Worm (Caenorhabditis elegans) whole organism, L1 larva: Measurements from ENCODE around the gene F08F3.8.

Experiments
- ceh-8 ChIP-seq: fragments of 200-800 bp; sonication (Bioruptor generic); optimal IDR thresholded peaks from 2 replicates; lab custom pipeline; 2018; ENCODE audit warnings: mild to moderate bottlenecking, missing genetic modification characterization, moderate library complexity, missing compliant biosample characterization
- efl-1 ChIP-seq, 4 experiments: fragments of 150-350 bp; optimal IDR thresholded peaks in 3 of 4; peaks in 1 of 4; 1 replicate in 1 of 4; 2 replicates in 3 of 4; lab custom pipeline; 2014; ENCODE audit warnings: missing biosample characterization in 2 of 4, missing genetic modification characterization in 2 of 4, missing genetic modification reagents in 2 of 4
- egl-27 ChIP-seq, 2 experiments: fragments of 150-350 bp in 1 of 2; sonication (generic microtip); optimal IDR thresholded peaks; 3 replicates each; lab custom pipeline; 2017 to 2018; ENCODE audit warnings: missing biosample characterization in 2 of 2, missing genetic modification characterization in 2 of 2, missing genetic modification reagents in 2 of 2
- irx-1 ChIP-seq: sonication (generic microtip); optimal IDR thresholded peaks from 2 replicates; lab custom pipeline; 2016; ENCODE audit warnings: missing genetic modification characterization, missing compliant biosample characterization
- lin-39 ChIP-seq: fragments of 150-350 bp; optimal IDR thresholded peaks from 2 replicates; lab custom pipeline; 2014; ENCODE audit warnings: missing biosample characterization, missing genetic modification reagents, missing genetic modification characterization
- lsy-2 ChIP-seq, 2 experiments: fragments of 150-350 bp; optimal IDR thresholded peaks; 2 replicates each; lab custom pipeline; 2014; ENCODE audit warnings: missing biosample characterization in 2 of 2, missing genetic modification characterization in 2 of 2
- mdl-1 ChIP-seq, 2 experiments: fragments of 150-350 bp; optimal IDR thresholded peaks; 2 replicates each; lab custom pipeline; 2014 to 2017; ENCODE audit warnings: missing biosample characterization in 2 of 2, missing genetic modification characterization in 2 of 2, inconsistent platforms in 1 of 2
- nhr-11 ChIP-seq: fragments of 150-350 bp; optimal IDR thresholded peaks from 2 replicates; lab custom pipeline; 2014; ENCODE audit warnings: missing biosample characterization, missing genetic modification characterization
- nhr-237 ChIP-seq: fragments of 150-350 bp; optimal IDR thresholded peaks from 2 replicates; lab custom pipeline; 2014; ENCODE audit warnings: missing biosample characterization, missing genetic modification characterization
- unc-62 ChIP-seq: fragments of 150-350 bp; optimal IDR thresholded peaks from 2 replicates; lab custom pipeline; 2014; ENCODE audit warnings: missing biosample characterization, missing genetic modification reagents, missing genetic modification characterization

DNA sequence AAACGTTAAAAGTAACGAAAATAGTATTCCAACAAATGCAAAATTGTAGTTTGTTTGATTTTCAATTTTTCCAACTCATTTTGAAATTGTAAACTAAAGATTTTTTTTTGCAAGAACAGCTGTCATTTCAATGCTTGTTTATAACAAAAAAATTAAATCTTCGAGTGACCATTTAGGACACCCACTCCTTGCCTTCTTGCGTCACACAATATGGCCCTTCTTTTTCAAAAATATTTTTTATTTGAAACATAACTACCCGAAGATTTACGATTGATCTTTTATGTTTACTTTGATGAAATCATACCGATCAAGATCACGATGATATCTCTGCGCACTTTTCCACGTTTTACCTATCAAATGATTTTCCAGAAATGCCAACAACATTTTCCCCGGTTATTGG lies 27.4 kb upstream of the F08F3.8 start, which contains the start of gene ZC317.2:
- TF ChIP-seq mdl-1 (tag; optimal IDR thresholded peaks at IDR 0.05; lab: Kevin White, UChicago), result no peak
- no peak for TF ChIP-seq efl-1 (optimal IDR thresholded peaks at IDR 0.05; lab: Kevin White, UChicago)
- TF ChIP-seq efl-1 (GFP tag; optimal IDR thresholded peaks at IDR 0.05 in 1 of 2; lab: Kevin White, UChicago), result no peak
- TF ChIP-seq nhr-11 (tag; lab: Kevin White, UChicago), result no peak
- TF ChIP-seq lsy-2 (tag; optimal IDR thresholded peaks at IDR 0.05; lab: Kevin White, UChicago), result no peak
- TF ChIP-seq egl-27 (tag; optimal IDR thresholded peaks at IDR 0.05; lab: Kevin White, UChicago), result no peak
- TF ChIP-seq ceh-8, result no peak
- TF ChIP-seq lin-39 (tag; lab: Kevin White, UChicago), result no peak
- TF ChIP-seq nhr-237 (tag; lab: Kevin White, UChicago), result no peak
- TF ChIP-seq unc-62, result no peak
- TF ChIP-seq irx-1, result no peak
